Fruit fly (Drosophila melanogaster) whole organism, embryonic: ENCODE measurements around the gene Svil.
A peak's percentile ranks its signal among the peaks of the same experiment; 100 is the strongest.

Source experiments
- Adf1 ChIP-seq: fragments of 200-800 bp; sonication (Bioruptor generic); IDR thresholded peaks from 2 replicates; pipeline ENCODE4 v1.3.6; 2022; ENCODE audit warnings: missing biosample characterization, missing genetic modification characterization
- Atf3 ChIP-seq: fragments of 200-800 bp; sonication (Bioruptor generic); optimal IDR thresholded peaks from 3 replicates; lab custom pipeline; 2016; ENCODE audit warnings: missing biosample characterization, missing genetic modification characterization
- B-H2 ChIP-seq: fragments of 200-800 bp; sonication (Bioruptor generic); optimal IDR thresholded peaks from 2 replicates; lab custom pipeline; 2018; ENCODE audit warnings: missing biosample characterization, mild to moderate bottlenecking, missing genetic modification characterization
- BEAF-32 ChIP-seq: fragments of 200-800 bp; sonication (Bioruptor generic); optimal IDR thresholded peaks from 3 replicates; lab custom pipeline; 2017; ENCODE audit warnings: missing biosample characterization, missing genetic modification characterization, mild to moderate bottlenecking, moderate library complexity, missing genetic modification reagents
- CG10321 ChIP-seq: fragments of 200-800 bp; sonication (Bioruptor generic); IDR thresholded peaks from 2 replicates; pipeline ENCODE4 v1.3.6; 2022; ENCODE audit warnings: missing biosample characterization, missing genetic modification characterization
- CG10431 ChIP-seq: fragments of 200-800 bp; sonication (Bioruptor generic); optimal IDR thresholded peaks from 3 replicates; lab custom pipeline; 2018; ENCODE audit warnings: missing biosample characterization, mild to moderate bottlenecking, missing genetic modification characterization
- CG10462 ChIP-seq: fragments of 200-800 bp; sonication (Bioruptor generic); optimal IDR thresholded peaks from 2 replicates; lab custom pipeline; 2016; ENCODE audit warnings: missing biosample characterization, missing genetic modification characterization
- CG12104 ChIP-seq: fragments of 200-800 bp; sonication (Bioruptor generic); optimal IDR thresholded peaks from 3 replicates; lab custom pipeline; 2016; ENCODE audit warnings: missing biosample characterization, missing genetic modification characterization
- CG12769 ChIP-seq: fragments of 200-800 bp; sonication (Bioruptor generic); optimal IDR thresholded peaks from 2 replicates; lab custom pipeline; 2019; ENCODE audit warnings: missing biosample characterization, mild to moderate bottlenecking, missing genetic modification characterization, moderate library complexity
- CG13894 ChIP-seq: fragments of 200-800 bp; sonication (Bioruptor generic); optimal IDR thresholded peaks from 3 replicates; lab custom pipeline; 2018; ENCODE audit warnings: missing biosample characterization, mild to moderate bottlenecking, missing genetic modification characterization, moderate library complexity
- CG15479 ChIP-seq: fragments of 200-800 bp; sonication (Bioruptor generic); optimal IDR thresholded peaks from 3 replicates; lab custom pipeline; 2019; ENCODE audit warnings: missing biosample characterization, mild to moderate bottlenecking, missing genetic modification characterization, moderate library complexity
- CG16813 ChIP-seq: fragments of 200-800 bp; sonication (Bioruptor generic); IDR thresholded peaks from 3 replicates; pipeline ENCODE4 v1.3.6; 2022; ENCODE audit warnings: missing biosample characterization, missing genetic modification characterization; ENCODE audit not compliant: partially characterized antibody
- CG17186 ChIP-seq: fragments of 200-800 bp; sonication (Bioruptor generic); optimal IDR thresholded peaks from 3 replicates; lab custom pipeline; 2017; ENCODE audit warnings: missing biosample characterization, missing genetic modification reagents, missing genetic modification characterization
- CG18599 ChIP-seq: fragments of 200-800 bp; sonication (Bioruptor generic); optimal IDR thresholded peaks from 3 replicates; lab custom pipeline; 2017; ENCODE audit warnings: missing biosample characterization, missing genetic modification characterization, mild to moderate bottlenecking, moderate library complexity, missing genetic modification reagents
- CG3065 ChIP-seq: fragments of 200-800 bp; sonication (Bioruptor generic); optimal IDR thresholded peaks from 2 replicates; lab custom pipeline; 2016; ENCODE audit warnings: missing biosample characterization, missing genetic modification characterization
- CG33213 ChIP-seq: fragments of 200-800 bp; sonication (Bioruptor generic); optimal IDR thresholded peaks from 3 replicates; lab custom pipeline; 2016; ENCODE audit warnings: missing biosample characterization, missing genetic modification characterization
- CG3726 ChIP-seq: fragments of 200-800 bp; sonication (Bioruptor generic); IDR thresholded peaks from 3 replicates; pipeline ENCODE4, ENCODE4 v1.3.6; 2022; ENCODE audit warnings: missing biosample characterization, missing genetic modification characterization
- CG7271 ChIP-seq: fragments of 200-800 bp; sonication (Bioruptor generic); optimal IDR thresholded peaks from 2 replicates; lab custom pipeline; 2018; ENCODE audit warnings: missing biosample characterization, mild to moderate bottlenecking, missing genetic modification characterization, moderate library complexity
- CG7357 ChIP-seq: fragments of 200-800 bp; sonication (Bioruptor generic); IDR thresholded peaks from 3 replicates; pipeline ENCODE4 v1.3.6; 2022; ENCODE audit warnings: missing biosample characterization, missing genetic modification characterization
- CG7556 ChIP-seq: fragments of 200-800 bp; sonication (Bioruptor generic); optimal IDR thresholded peaks from 2 replicates; lab custom pipeline; 2017; ENCODE audit warnings: missing biosample characterization, mild to moderate bottlenecking, missing genetic modification characterization
- CG8388 ChIP-seq: fragments of 200-800 bp; sonication (Bioruptor generic); optimal IDR thresholded peaks from 2 replicates; lab custom pipeline; 2019; ENCODE audit warnings: missing biosample characterization, mild to moderate bottlenecking, missing genetic modification characterization, moderate library complexity
- CG8478 ChIP-seq: fragments of >200 bp; optimal IDR thresholded peaks from 2 replicates; lab custom pipeline; 2018
- Dad ChIP-seq: fragments of 200-800 bp; sonication (Bioruptor generic); optimal IDR thresholded peaks from 3 replicates; lab custom pipeline; 2016; ENCODE audit warnings: missing biosample characterization, missing genetic modification characterization
- Dfd ChIP-seq, 2 experiments: fragments of >200 bp; optimal IDR thresholded peaks; 2 replicates each; lab custom pipeline; 2017; ENCODE audit warnings: missing biosample characterization in 2 of 2, missing genetic modification characterization in 2 of 2
- E2f2 ChIP-seq: fragments of 200-800 bp; sonication (Bioruptor generic); IDR thresholded peaks from 2 replicates; pipeline ENCODE4 v1.3.6; 2022; ENCODE audit warnings: missing biosample characterization, missing genetic modification characterization
- Elba2 ChIP-seq: fragments of 200-800 bp; sonication (Bioruptor generic); optimal IDR thresholded peaks from 3 replicates; lab custom pipeline; 2016; ENCODE audit warnings: missing biosample characterization, missing genetic modification characterization
- Fer1 ChIP-seq: fragments of 200-800 bp; sonication (Bioruptor generic); optimal IDR thresholded peaks from 2 replicates; lab custom pipeline; 2017; ENCODE audit warnings: missing biosample characterization, mild to moderate bottlenecking, missing genetic modification characterization
- Hr39 ChIP-seq: fragments of >200 bp; optimal IDR thresholded peaks from 2 replicates; lab custom pipeline; 2017
- Lim3 ChIP-seq: fragments of 200-800 bp; sonication (Bioruptor generic); IDR thresholded peaks from 2 replicates; pipeline ENCODE4 v1.3.6; 2022; ENCODE audit warnings: missing biosample characterization, missing genetic modification characterization
- Mes4 ChIP-seq: fragments of 200-800 bp; sonication (Bioruptor generic); optimal IDR thresholded peaks from 2 replicates; lab custom pipeline; 2016; ENCODE audit warnings: missing biosample characterization, missing genetic modification characterization
- Sry-δ ChIP-seq: fragments of 200-800 bp; sonication (Bioruptor generic); optimal IDR thresholded peaks from 2 replicates; lab custom pipeline; 2016; ENCODE audit warnings: missing biosample characterization, missing genetic modification characterization
- TFAM ChIP-seq: fragments of 200-800 bp; sonication (Bioruptor generic); optimal IDR thresholded peaks from 2 replicates; lab custom pipeline; 2017; ENCODE audit warnings: missing biosample characterization, missing genetic modification characterization, inconsistent platforms
- bcd ChIP-seq: fragments of 200-800 bp; sonication (Bioruptor generic); optimal IDR thresholded peaks from 2 replicates; lab custom pipeline; 2017; ENCODE audit warnings: missing biosample characterization, mild to moderate bottlenecking, missing genetic modification characterization
- cas ChIP-seq: fragments of 200-800 bp; sonication (Bioruptor generic); IDR thresholded peaks from 2 replicates; pipeline ENCODE4 v1.3.6; 2022; ENCODE audit warnings: missing biosample characterization, missing genetic modification characterization
- cato ChIP-seq: fragments of 200-800 bp; sonication (Bioruptor generic); optimal IDR thresholded peaks from 2 replicates; lab custom pipeline; 2016; ENCODE audit warnings: missing biosample characterization, missing genetic modification characterization, borderline replicate concordance
- chif ChIP-seq, 2 experiments: fragments of 200-800 bp; sonication (Bioruptor generic); optimal IDR thresholded peaks; 3 replicates each; lab custom pipeline; 2016; ENCODE audit warnings: missing biosample characterization in 2 of 2, missing genetic modification characterization in 2 of 2
- crc ChIP-seq: fragments of 200-800 bp; sonication (Bioruptor generic); optimal IDR thresholded peaks from 2 replicates; lab custom pipeline; 2016; ENCODE audit warnings: missing biosample characterization, missing genetic modification characterization
- crp ChIP-seq, 2 experiments: fragments of 200-800 bp; sonication (Bioruptor generic); optimal IDR thresholded peaks; 2 replicates in 1 of 2; 3 replicates in 1 of 2; lab custom pipeline; 2017; ENCODE audit warnings: missing biosample characterization in 2 of 2, missing genetic modification characterization in 2 of 2, mild to moderate bottlenecking in 1 of 2, moderate library complexity in 1 of 2
- dmrt11E ChIP-seq: fragments of 200-800 bp; sonication (Bioruptor generic); optimal IDR thresholded peaks from 3 replicates; lab custom pipeline; 2018; ENCODE audit warnings: missing biosample characterization, mild to moderate bottlenecking, missing genetic modification characterization, moderate library complexity
- grau ChIP-seq: fragments of 200-800 bp; optimal IDR thresholded peaks from 3 replicates; lab custom pipeline; 2019; ENCODE audit warnings: missing biosample characterization, mild to moderate bottlenecking, missing genetic modification characterization, moderate library complexity
- hkb ChIP-seq, 2 experiments: fragments of 200-800 bp in 1 of 2; fragments of >200 bp in 1 of 2; sonication (Bioruptor generic) in 1 of 2; IDR thresholded peaks in 1 of 2; optimal IDR thresholded peaks in 1 of 2; 2 replicates each; pipeline versions ENCODE4 v1.3.6 to Lab custom; 2017 to 2022; ENCODE audit warnings: missing biosample characterization in 1 of 2, missing genetic modification characterization in 1 of 2
- ind ChIP-seq: fragments of 200-800 bp; sonication (Bioruptor generic); optimal IDR thresholded peaks from 3 replicates; lab custom pipeline; 2016; ENCODE audit warnings: missing biosample characterization, missing genetic modification characterization
- insv ChIP-seq, 2 experiments: fragments of 200-800 bp; sonication (Bioruptor generic); optimal IDR thresholded peaks; 3 replicates each; lab custom pipeline; 2016 to 2018; ENCODE audit warnings: missing biosample characterization in 2 of 2, missing genetic modification characterization in 2 of 2
- jumu ChIP-seq: fragments of 200-800 bp; sonication (Bioruptor generic); optimal IDR thresholded peaks from 3 replicates; lab custom pipeline; 2016; ENCODE audit warnings: missing biosample characterization, missing genetic modification characterization
- lov ChIP-seq, 2 experiments: fragments of 200-800 bp in 1 of 2; fragments of >200 bp in 1 of 2; sonication (Bioruptor generic) in 1 of 2; IDR thresholded peaks in 1 of 2; optimal IDR thresholded peaks in 1 of 2; 2 replicates in 1 of 2; 3 replicates in 1 of 2; pipeline versions ENCODE4 v1.3.6 to Lab custom; 2017 to 2022; ENCODE audit warnings: missing biosample characterization in 1 of 2, missing genetic modification characterization in 1 of 2
- otp ChIP-seq: fragments of 200-800 bp; sonication (Bioruptor generic); IDR thresholded peaks from 3 replicates; pipeline ENCODE4, ENCODE4 v1.3.6; 2022; ENCODE audit warnings: missing biosample characterization, missing genetic modification characterization
- pfk ChIP-seq: fragments of 200-800 bp; sonication (Bioruptor generic); optimal IDR thresholded peaks from 2 replicates; lab custom pipeline; 2018; ENCODE audit warnings: missing biosample characterization, mild to moderate bottlenecking, missing genetic modification characterization, moderate library complexity
- tll ChIP-seq, 2 experiments: fragments of 200-800 bp in 1 of 2; fragments of >200 bp in 1 of 2; sonication (Bioruptor generic) in 1 of 2; optimal IDR thresholded peaks; 2 replicates each; lab custom pipeline; 2017 to 2019; ENCODE audit warnings: missing biosample characterization in 2 of 2, missing genetic modification characterization in 2 of 2, mild to moderate bottlenecking in 1 of 2, moderate library complexity in 1 of 2
- vvl ChIP-seq: fragments of 200-800 bp; sonication (Bioruptor generic); IDR thresholded peaks from 2 replicates; pipeline ENCODE4 v1.3.6; 2022; ENCODE audit warnings: missing biosample characterization, missing genetic modification characterization
- zfh1 ChIP-seq: fragments of 200-800 bp; sonication (Bioruptor generic); IDR thresholded peaks from 3 replicates; pipeline ENCODE4 v1.3.6; 2022; ENCODE audit warnings: missing biosample characterization, missing genetic modification characterization

The Svil gene

DNA sequence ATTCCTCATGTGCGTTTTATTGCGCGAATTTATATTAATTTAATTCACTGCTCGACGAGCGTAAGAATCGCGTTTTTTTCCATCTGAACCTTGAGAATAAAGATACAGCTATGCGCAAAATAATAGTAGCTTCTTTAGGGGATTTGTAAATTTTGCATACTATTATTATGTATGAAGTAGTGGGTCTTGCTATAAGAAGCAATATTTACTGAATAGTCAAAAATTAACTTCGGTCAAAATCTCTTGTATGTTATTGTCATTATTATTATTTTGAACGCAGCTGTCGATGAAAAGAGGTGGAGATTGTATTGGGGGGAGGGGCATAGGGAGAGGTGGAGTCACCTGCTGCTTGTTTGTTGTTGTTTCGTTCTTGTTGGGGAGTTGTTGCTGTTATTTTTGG lies 41.3 kb downstream of the Svil start (continued):
- TF ChIP-seq hkb (optimal IDR thresholded peaks at IDR 0.05; lab: Kevin White, UChicago) (no peak), hkb (GFP tag; IDR thresholded peaks at IDR 0.05; lab: Robert Waterston, UW) (peak; percentile 93), CG8478 (no peak), Sry-δ (peak; percentile 52), E2f2 (peak; percentile 65), CG7556 (GFP tag; lab: Kevin White, UChicago) (peak; percentile 68), Elba2 (GFP tag; lab: Kevin White, UChicago) (no peak), otp (GFP tag; lab: Robert Waterston, UW) (peak; percentile 88), Hr39 (lab: Kevin White, UChicago) (no peak), CG12769 (peak; percentile 74), Lim3 (peak; percentile 84), ind (GFP tag; lab: Kevin White, UChicago) (peak; percentile 88), Dad (GFP tag; lab: Kevin White, UChicago) (peak; percentile 71), chif (GFP tag; optimal IDR thresholded peaks at IDR 0.05; lab: Kevin White, UChicago) (peak; percentile 62 to 72), cas (GFP tag; lab: Robert Waterston, UW) (peak; percentile 64), Mes4 (GFP tag; lab: Kevin White, UChicago) (peak; percentile 50), cato (GFP tag; lab: Kevin White, UChicago) (no peak), CG15479 (GFP tag; lab: Kevin White, UChicago) (no peak), zfh1 (peak; percentile 84), crp (GFP tag; optimal IDR thresholded peaks at IDR 0.05; lab: Kevin White, UChicago) (peak in 1 of 2 experiments; percentile 9), CG13894 (tag; lab: Kevin White, UChicago) (peak; percentile 44), crc (GFP tag; lab: Kevin White, UChicago) (peak; percentile 40), BEAF-32 (GFP tag; lab: Kevin White, UChicago) (no peak), CG18599 (GFP tag; lab: Kevin White, UChicago) (peak; percentile 95), CG8388 (GFP tag; lab: Kevin White, UChicago) (peak; percentile 62), CG3726 (GFP tag; lab: Robert Waterston, UW) (peak; percentile 73), CG17186 (GFP tag; lab: Kevin White, UChicago) (peak; percentile 56), Dfd (GFP tag; optimal IDR thresholded peaks at IDR 0.05; lab: Kevin White, UChicago) (no peak), vvl (GFP tag; lab: Robert Waterston, UW) (peak; percentile 95), CG10462 (peak; percentile 23), CG3065 (GFP tag; lab: Kevin White, UChicago) (no peak), bcd (GFP tag; lab: Kevin White, UChicago) (peak; percentile 82), lov (optimal IDR thresholded peaks at IDR 0.05; lab: Kevin White, UChicago) (no peak), lov (GFP tag; IDR thresholded peaks at IDR 0.05; lab: Robert Waterston, UW) (0 out of 3 replicates have a peak, but pooled peaks have one; percentile 37), tll (GFP tag; optimal IDR thresholded peaks at IDR 0.05; lab: Kevin White, UChicago) (no peak), CG10431 (GFP tag; lab: Kevin White, UChicago) (no peak), CG7271 (peak; percentile 42), CG7357 (GFP tag; lab: Robert Waterston, UW) (peak; percentile 39; the same call in 1 of the 3 replicates), Adf1 (GFP tag; lab: Robert Waterston, UW) (peak; percentile 50), CG33213 (peak; percentile 74), pfk (no peak), B-H2 (GFP tag; lab: Kevin White, UChicago) (no peak), Fer1 (GFP tag; lab: Kevin White, UChicago) (peak; percentile 93), CG10321 (GFP tag; lab: Robert Waterston, UW) (peak; percentile 43), TFAM (peak; percentile 56), jumu (GFP tag; lab: Kevin White, UChicago) (peak; percentile 69), insv (GFP tag; optimal IDR thresholded peaks at IDR 0.05; lab: Kevin White, UChicago) (no peak), dmrt11E (tag; lab: Kevin White, UChicago) (peak; percentile 54), Atf3 (GFP tag; lab: Kevin White, UChicago) (peak; percentile 40), CG16813 (no peak), CG12104 (GFP tag; lab: Kevin White, UChicago) (peak; percentile 87), grau (tag; lab: Kevin White, UChicago) (peak; percentile 78)
